Fruit fly (Drosophila melanogaster) whole organism, embryonic: ENCODE results near the gene sti.
A peak's percentile ranks its signal among the peaks of the same experiment; 100 is the strongest.

Experiments
- B-H2 ChIP-seq: fragments of 200-800 bp; sonication (Bioruptor generic); optimal IDR thresholded peaks from 2 replicates; lab custom pipeline; 2018; ENCODE audit warnings: missing biosample characterization, mild to moderate bottlenecking, missing genetic modification characterization
- CG32767 ChIP-seq: fragments of 200-800 bp; sonication (Bioruptor generic); IDR thresholded peaks from 2 replicates; pipeline ENCODE4 v1.3.6; 2022; ENCODE audit warnings: missing biosample characterization, missing genetic modification characterization
- CG8924 ChIP-seq: fragments of 200-800 bp; optimal IDR thresholded peaks from 3 replicates; lab custom pipeline; 2019; ENCODE audit warnings: missing biosample characterization, mild to moderate bottlenecking, missing genetic modification characterization, moderate library complexity
- Hr78 ChIP-seq, 2 experiments: fragments of 200-800 bp in 1 of 2; fragments of >200 bp in 1 of 2; sonication (Bioruptor generic) in 1 of 2; optimal IDR thresholded peaks; 2 replicates each; lab custom pipeline; 2017 to 2019; ENCODE audit warnings: missing biosample characterization in 2 of 2, missing genetic modification characterization in 2 of 2, mild to moderate bottlenecking in 1 of 2, moderate library complexity in 1 of 2
- NC2α ChIP-seq: fragments of 200-800 bp; sonication (Bioruptor generic); optimal IDR thresholded peaks from 2 replicates; lab custom pipeline; 2016; ENCODE audit warnings: missing biosample characterization, missing genetic modification characterization
- bbx ChIP-seq: fragments of 200-800 bp; sonication (Bioruptor generic); IDR thresholded peaks from 2 replicates; pipeline ENCODE4 v1.3.6; 2022; ENCODE audit warnings: missing biosample characterization, missing genetic modification characterization; ENCODE audit not compliant: partially characterized antibody
- dimm ChIP-seq: fragments of 200-800 bp; sonication (Bioruptor generic); IDR thresholded peaks from 2 replicates; pipeline ENCODE4 v1.3.6; 2022; ENCODE audit warnings: missing biosample characterization, missing genetic modification characterization
- dpn ChIP-seq, 2 experiments: fragments of 200-800 bp; sonication (Bioruptor generic); optimal IDR thresholded peaks; 3 replicates each; lab custom pipeline; 2016; ENCODE audit warnings: missing biosample characterization in 2 of 2, missing genetic modification characterization in 2 of 2
- fd102C ChIP-seq: fragments of 200-800 bp; sonication (Bioruptor generic); optimal IDR thresholded peaks from 2 replicates; lab custom pipeline; 2018; ENCODE audit warnings: missing biosample characterization, mild to moderate bottlenecking, missing genetic modification characterization, moderate library complexity
- ro ChIP-seq: fragments of 200-800 bp; sonication (Bioruptor generic); IDR thresholded peaks from 2 replicates; pipeline ENCODE4 v1.3.6; 2022; ENCODE audit warnings: missing biosample characterization, missing genetic modification characterization

dm6 chr3L:12529431-12530007, 14.9 kb upstream of the sti start:
- TF ChIP-seq ro (GFP tag; lab: Robert Waterston, UW) (no peak), CG8924 (tag; lab: Kevin White, UChicago) (peak; percentile 42), dpn (GFP tag; optimal IDR thresholded peaks at IDR 0.05; lab: Kevin White, UChicago) (peak; percentile 29 to 34), fd102C (GFP tag; lab: Kevin White, UChicago) (no peak), dimm (no peak), Hr78 (GFP tag; optimal IDR thresholded peaks at IDR 0.05; lab: Kevin White, UChicago) (peak in 1 of 2 experiments; percentile 53), NC2α (GFP tag; lab: Kevin White, UChicago) (no peak), bbx (no peak), CG32767 (GFP tag; lab: Robert Waterston, UW) (peak; percentile 58; the same call in 1 of the 2 replicates), B-H2 (GFP tag; lab: Kevin White, UChicago) (no peak)
